Worm (Caenorhabditis elegans): ENCODE measurements around the gene Y5F2A.4.

Gene Y5F2A.4

DNA sequence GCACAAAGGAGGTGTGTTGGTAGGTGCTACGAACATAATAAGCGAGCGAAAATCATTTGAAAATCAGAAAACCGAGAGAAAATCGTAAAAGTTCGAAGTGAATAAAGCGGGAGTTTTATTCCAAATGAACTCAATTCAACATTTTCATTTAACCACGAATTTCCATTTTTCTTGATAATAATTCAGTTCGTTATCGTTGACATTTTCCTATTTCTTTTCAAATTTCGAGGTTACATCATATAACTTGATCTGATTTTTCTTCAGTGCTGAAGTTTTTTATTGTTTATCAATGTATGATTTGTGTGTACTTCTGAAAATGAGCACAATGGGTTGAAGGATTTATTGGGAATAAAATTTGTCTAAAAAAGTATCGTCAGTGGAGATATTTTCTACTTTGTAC lies 46.7 kb downstream of the Y5F2A.4 start:
- no peak for TF ChIP-seq tbx-7 (tag; optimal IDR thresholded peaks at IDR 0.05)
- TF ChIP-seq ets-4 (tag; optimal IDR thresholded peaks at IDR 0.05): no peak
- no peak for TF ChIP-seq unc-55 (GFP tag; optimal IDR thresholded peaks at IDR 0.05)
- TF ChIP-seq ceh-45 (GFP tag; IDR thresholded peaks at IDR 0.05): no peak
- TF ChIP-seq gmeb-2 (tag; optimal IDR thresholded peaks at IDR 0.05): no peak
- no peak for TF ChIP-seq ceh-24 (tag; optimal IDR thresholded peaks at IDR 0.05)
- TF ChIP-seq ahr-1 (tag; optimal IDR thresholded peaks at IDR 0.05): no peak
- TF ChIP-seq ref-2 (tag; optimal IDR thresholded peaks at IDR 0.05): no peak
- TF ChIP-seq ceh-34 (tag; optimal IDR thresholded peaks at IDR 0.05): no peak
- no peak for TF ChIP-seq F13H6.1 (tag; optimal IDR thresholded peaks at IDR 0.05)
- no peak for TF ChIP-seq syd-9 (tag; optimal IDR thresholded peaks at IDR 0.05)
- TF ChIP-seq ceh-14 (tag; optimal IDR thresholded peaks at IDR 0.05): no peak
- TF ChIP-seq fkh-6 (tag; optimal IDR thresholded peaks at IDR 0.05): no peak
- no peak for TF ChIP-seq npax-4 (tag; optimal IDR thresholded peaks at IDR 0.05)
- no peak for TF ChIP-seq madf-2 (tag; optimal IDR thresholded peaks at IDR 0.05)
- TF ChIP-seq ceh-30 (tag; optimal IDR thresholded peaks at IDR 0.05): no peak
- TF ChIP-seq unc-3 (GFP tag; conservative IDR thresholded peaks at IDR 0.05): no peak
- no peak for TF ChIP-seq unc-3 (tag; optimal IDR thresholded peaks at IDR 0.05)

ce11 chrIV:11030893-11031292 lies 47.5 kb downstream of the Y5F2A.4 start, which contains the start of gene hrg-4:
hrg-4 (minus strand) TSS chrIV:11030993.
- no peak for TF ChIP-seq ceh-34 (tag; optimal IDR thresholded peaks at IDR 0.05)

- TF ChIP-seq pat-9 (tag; optimal IDR thresholded peaks at IDR 0.05) (no peak), nhr-232 (tag; optimal IDR thresholded peaks at IDR 0.05) (no peak), rnt-1 (tag; optimal IDR thresholded peaks at IDR 0.05) (no peak), ceh-31 (tag; optimal IDR thresholded peaks at IDR 0.05) (no peak), ttx-3 (tag; optimal IDR thresholded peaks at IDR 0.05) (no peak), ceh-45 (GFP tag; IDR thresholded peaks at IDR 0.05) (no peak), sox-2 (GFP tag; IDR thresholded peaks at IDR 0.05) (no peak), pqm-1 (tag; optimal IDR thresholded peaks at IDR 0.05) (no peak), F13H6.1 (tag; optimal IDR thresholded peaks at IDR 0.05) (no peak), K09A11.1 (tag; optimal IDR thresholded peaks at IDR 0.05; ENCODE audit: insufficient read depth) (no peak), ref-2 (tag; optimal IDR thresholded peaks at IDR 0.05) (no peak), hlh-6 (tag; optimal IDR thresholded peaks at IDR 0.05) (no peak), sox-4 (tag; optimal IDR thresholded peaks at IDR 0.05) (no peak), ceh-24 (tag; optimal IDR thresholded peaks at IDR 0.05) (no peak), pag-3 (tag; optimal IDR thresholded peaks at IDR 0.05; ENCODE audit: borderline replicate concordance) (no peak), gmeb-2 (tag; optimal IDR thresholded peaks at IDR 0.05) (no peak), fkh-6 (tag; optimal IDR thresholded peaks at IDR 0.05) (no peak), tbx-2 (tag; optimal IDR thresholded peaks at IDR 0.05) (no peak), zip-5 (tag; optimal IDR thresholded peaks at IDR 0.05) (no peak)
These were observed 48.3 kb downstream of the Y5F2A.4 start for ce11 chrIV:11030117-11030516.

- TF ChIP-seq sdc-2 (tag; optimal IDR thresholded peaks at IDR 0.05): no peak
- TF ChIP-seq ceh-45 (GFP tag; IDR thresholded peaks at IDR 0.05): no peak
- no peak for TF ChIP-seq hlh-30 (tag; optimal IDR thresholded peaks at IDR 0.05; ENCODE audit: insufficient read depth)
- no peak for TF ChIP-seq C38D4.7 (GFP tag; optimal IDR thresholded peaks at IDR 0.05)
- no peak for TF ChIP-seq ceh-24 (tag; optimal IDR thresholded peaks at IDR 0.05)
- no peak for TF ChIP-seq pqm-1 (tag; optimal IDR thresholded peaks at IDR 0.05)
- TF ChIP-seq dve-1 (tag; optimal IDR thresholded peaks at IDR 0.05): no peak
- no peak for TF ChIP-seq ets-4 (tag; optimal IDR thresholded peaks at IDR 0.05)
These were observed 49.0 kb downstream of the Y5F2A.4 start, which contains the start of gene hrg-5 for ce11 chrIV:11029412-11029811. hrg-5 (minus strand) TSS chrIV:11029428.

- TF ChIP-seq elt-2 (tag; optimal IDR thresholded peaks at IDR 0.05): peak; percentile 21
- peak; percentile 77 for TF ChIP-seq nfya-1 (tag; optimal IDR thresholded peaks at IDR 0.05)
- TF ChIP-seq pha-2 (tag; optimal IDR thresholded peaks at IDR 0.05): no peak
- TF ChIP-seq npax-4 (tag; optimal IDR thresholded peaks at IDR 0.05): no peak
- TF ChIP-seq ceh-31 (tag; optimal IDR thresholded peaks at IDR 0.05): peak; percentile 79
- TF ChIP-seq ceh-9 (tag; optimal IDR thresholded peaks at IDR 0.05): no peak
- TF ChIP-seq pros-1 (tag; optimal IDR thresholded peaks at IDR 0.05): peak; percentile 77
- peak; percentile 68 for TF ChIP-seq rnt-1 (tag; optimal IDR thresholded peaks at IDR 0.05)
- no peak for TF ChIP-seq ceh-18 (tag; optimal IDR thresholded peaks at IDR 0.05)
- TF ChIP-seq hlh-30 (tag; optimal IDR thresholded peaks at IDR 0.05; ENCODE audit: insufficient read depth): peak; percentile 26
- TF ChIP-seq ceh-30 (tag; optimal IDR thresholded peaks at IDR 0.05): no peak
- TF ChIP-seq dve-1 (tag; optimal IDR thresholded peaks at IDR 0.05): peak; percentile 6
- TF ChIP-seq sdc-2 (tag; optimal IDR thresholded peaks at IDR 0.05): no peak
- TF ChIP-seq C38D4.7 (GFP tag; optimal IDR thresholded peaks at IDR 0.05): no peak
- no peak for TF ChIP-seq pag-3 (tag; optimal IDR thresholded peaks at IDR 0.05; ENCODE audit: borderline replicate concordance)
- TF ChIP-seq fax-1 (tag; optimal IDR thresholded peaks at IDR 0.05): peak; percentile 42
- peak; percentile 53 for TF ChIP-seq tbx-2 (tag; optimal IDR thresholded peaks at IDR 0.05)
- TF ChIP-seq ttx-3 (tag; optimal IDR thresholded peaks at IDR 0.05): peak; percentile 20
- peak; percentile 37 for TF ChIP-seq K09A11.1 (tag; optimal IDR thresholded peaks at IDR 0.05; ENCODE audit: insufficient read depth)
- 0 out of 2 replicates have a peak, but pooled peaks have one; percentile 23 for TF ChIP-seq sox-2 (GFP tag; IDR thresholded peaks at IDR 0.05)
- TF ChIP-seq fkh-10 (GFP tag; optimal IDR thresholded peaks at IDR 0.05): no peak
These were observed 50.8 kb downstream of the Y5F2A.4 start for ce11 chrIV:11027560-11027959.

All from whole organism, late embryonic.